Worm (Caenorhabditis elegans) whole organism, L4 larva: ENCODE results near the gene lron-3.
A peak's percentile ranks its signal among the peaks of the same experiment; 100 is the strongest.

Source experiments
- Y5F2A.4 ChIP-seq: fragments of 200-800 bp; sonication (Bioruptor generic); optimal IDR thresholded peaks from 2 replicates; lab custom pipeline; 2018; ENCODE audit warnings: mild to moderate bottlenecking, missing genetic modification characterization, missing compliant biosample characterization
- aha-1 ChIP-seq: fragments of 150-350 bp; peaks from one replicate; lab custom pipeline; 2014; ENCODE audit warnings: missing biosample characterization, missing genetic modification characterization
- arid-1 ChIP-seq: fragments of 200-800 bp; sonication (Bioruptor generic); conservative IDR thresholded peaks from 2 replicates; pipeline ENCODE4 v1.3.6; 2022; ENCODE audit warnings: missing genetic modification reagents, missing genetic modification characterization, missing compliant biosample characterization
- ceh-44 ChIP-seq: fragments of 200-800 bp; sonication (Bioruptor generic); IDR thresholded peaks from 2 replicates; pipeline ENCODE4 v1.3.6; 2022; ENCODE audit warnings: missing genetic modification reagents, missing genetic modification characterization, missing compliant biosample characterization
- ctbp-1 ChIP-seq: fragments of 200-800 bp; sonication (Bioruptor generic); IDR thresholded peaks from 2 replicates; pipeline ENCODE4 v1.3.6; 2022; ENCODE audit warnings: missing genetic modification reagents, missing genetic modification characterization, missing compliant biosample characterization
- daf-16 ChIP-seq, 3 experiments: sonication (generic microtip); optimal IDR thresholded peaks; 2 replicates each; lab custom pipeline; 2016 to 2017; ENCODE audit warnings: missing genetic modification characterization in 3 of 3, missing genetic modification reagents in 3 of 3, mild to moderate bottlenecking in 2 of 3, missing compliant biosample characterization in 2 of 3, missing biosample characterization in 1 of 3, moderate library complexity in 1 of 3
- fkh-10 ChIP-seq: fragments of 150-350 bp; optimal IDR thresholded peaks from 2 replicates; lab custom pipeline; 2014; ENCODE audit warnings: missing biosample characterization, missing genetic modification reagents, missing genetic modification characterization
- lin-13 ChIP-seq: fragments of 150-350 bp; optimal IDR thresholded peaks from 2 replicates; lab custom pipeline; 2014; ENCODE audit warnings: missing biosample characterization, missing genetic modification reagents, missing genetic modification characterization
- lin-39 ChIP-seq: fragments of 150-350 bp; optimal IDR thresholded peaks from 2 replicates; lab custom pipeline; 2014; ENCODE audit warnings: missing biosample characterization, missing genetic modification reagents, missing genetic modification characterization
- mdl-1 ChIP-seq, 2 experiments: fragments of 150-350 bp in 1 of 2; sonication (generic microtip) in 1 of 2; optimal IDR thresholded peaks; 2 replicates each; lab custom pipeline; 2014 to 2017; ENCODE audit warnings: missing biosample characterization in 2 of 2, missing genetic modification characterization in 2 of 2
- nhr-42 ChIP-seq: fragments of 200-800 bp; sonication (Bioruptor generic); IDR thresholded peaks from 2 replicates; pipeline ENCODE4 v1.3.6; 2022; ENCODE audit warnings: missing genetic modification characterization, missing compliant biosample characterization
- zag-1 ChIP-seq: fragments of 150-350 bp; optimal IDR thresholded peaks from 2 replicates; lab custom pipeline; 2014; ENCODE audit warnings: missing biosample characterization, missing genetic modification characterization

DNA sequence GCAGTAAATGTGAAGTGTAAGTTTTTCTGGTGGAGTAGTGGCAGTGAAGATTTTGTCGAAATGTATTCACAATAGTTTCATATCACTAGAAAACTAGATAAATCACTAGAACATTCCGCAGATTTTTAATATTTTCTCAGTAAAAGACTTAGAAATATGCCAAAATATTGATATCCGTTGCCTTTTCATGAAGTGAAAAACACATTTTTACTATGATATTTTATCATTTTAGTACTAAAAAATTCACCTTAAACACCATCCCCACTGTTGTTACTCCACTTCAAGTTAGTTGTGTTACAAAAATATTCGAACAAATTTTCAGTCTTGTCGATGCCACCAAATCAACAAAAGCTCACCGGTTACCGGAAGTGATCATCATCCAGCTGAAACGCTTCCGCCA lies 35.6 kb upstream of the lron-3 start:
- no peak for TF ChIP-seq fkh-10 (GFP tag; lab: Kevin White, UChicago)
- no peak for TF ChIP-seq lin-13
- no peak for TF ChIP-seq mdl-1 (tag; optimal IDR thresholded peaks at IDR 0.05; lab: Kevin White, UChicago)
- TF ChIP-seq aha-1 (tag; lab: Kevin White, UChicago): peak; percentile 80
- no peak for TF ChIP-seq zag-1 (tag; lab: Kevin White, UChicago)
- TF ChIP-seq lin-39 (tag; lab: Kevin White, UChicago): no peak
- no peak for TF ChIP-seq Y5F2A.4 (GFP tag; lab: Kevin White, UChicago)
- no peak for TF ChIP-seq arid-1
- no peak for TF ChIP-seq ctbp-1 (GFP tag; lab: Robert Waterston, UW)
- TF ChIP-seq nhr-42 (GFP tag; lab: Robert Waterston, UW): no peak
- TF ChIP-seq ceh-44: no peak
- TF ChIP-seq daf-16 (GFP tag; optimal IDR thresholded peaks at IDR 0.05; lab: Kevin White, UChicago): no peak
- TF ChIP-seq daf-16 (tag; optimal IDR thresholded peaks at IDR 0.05; lab: Kevin White, UChicago): no peak
